Fruit fly (Drosophila melanogaster) whole organism, pupa: Measurements from ENCODE around the gene CG32808.

Experiments
- CG17806 ChIP-seq: fragments of 200-800 bp; sonication (Bioruptor generic); optimal IDR thresholded peaks from 2 replicates; lab custom pipeline; 2018; ENCODE audit warnings: missing biosample characterization, mild to moderate bottlenecking, missing genetic modification characterization, moderate library complexity
- CG8159 ChIP-seq: fragments of 200-800 bp; sonication (Bioruptor generic); optimal IDR thresholded peaks from 3 replicates; lab custom pipeline; 2018; ENCODE audit warnings: missing biosample characterization, mild to moderate bottlenecking, missing genetic modification characterization, moderate library complexity
- CG9948 ChIP-seq: fragments of 200-800 bp; sonication (Bioruptor generic); optimal IDR thresholded peaks from 2 replicates; lab custom pipeline; 2018; ENCODE audit warnings: missing biosample characterization, mild to moderate bottlenecking, missing genetic modification characterization, moderate library complexity
- Ets98B ChIP-seq: fragments of 200-800 bp; sonication (Bioruptor generic); IDR thresholded peaks from 2 replicates; pipeline ENCODE4 v1.3.6; 2022; ENCODE audit warnings: missing biosample characterization, missing genetic modification characterization
- fd96Ca ChIP-seq: fragments of 200-800 bp; sonication (Bioruptor generic); IDR thresholded peaks from 3 replicates; pipeline ENCODE4 v1.3.6; 2022; ENCODE audit warnings: missing biosample characterization, missing genetic modification characterization
- gl ChIP-seq: fragments of 200-800 bp; sonication (Bioruptor generic); optimal IDR thresholded peaks from 2 replicates; lab custom pipeline; 2018; ENCODE audit warnings: missing biosample characterization, mild to moderate bottlenecking, missing genetic modification characterization

dm6 chrX:1452130-1452529 is 17.5 kb downstream of the CG32808 start, which contains the start of gene Gr2a:
- TF ChIP-seq gl (tag; lab: Kevin White, UChicago): no peak
- TF ChIP-seq CG8159: no peak
- no peak for TF ChIP-seq fd96Ca (GFP tag; lab: Robert Waterston, UW)
- TF ChIP-seq CG9948 (tag; lab: Kevin White, UChicago): no peak
- no peak for TF ChIP-seq Ets98B
- no peak for TF ChIP-seq CG17806
